Comparison of ENCODE assay signal across 1 fruit fly cellular context in the genomic region with DNA sequence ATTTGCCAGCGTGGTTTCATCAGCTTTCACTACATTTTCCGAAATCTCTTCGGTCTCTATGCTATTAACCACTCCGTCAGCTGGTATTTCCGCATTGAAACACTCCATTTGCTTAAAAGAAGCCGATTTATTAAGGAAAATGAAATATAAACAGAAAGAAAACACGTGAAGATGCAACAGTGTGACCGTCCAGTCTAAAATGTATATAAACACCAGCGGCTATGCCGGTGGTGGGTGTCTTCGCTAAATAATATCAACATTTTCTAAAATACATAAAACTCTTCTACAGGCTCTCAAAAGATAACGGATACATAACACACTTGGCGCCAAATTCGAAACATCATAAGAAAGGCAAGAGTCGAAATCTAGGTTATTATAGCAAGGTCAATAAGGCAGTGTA.
TF ChIP-seq lines count a peak whose summit lies in the region.

A gene (minus strand): TSS at position 196 of the 400 bp plus-strand sequence.

TF ChIP-seq in whole organism, embryonic, 481 proteins besides CTCF, POLR2A, EP300 and RAD21 (continued from another document and continues in another):
- TF ChIP-seq croc (GFP tag; conservative IDR thresholded peaks at IDR 0.05; lab: Robert Waterston, UW) (peak; percentile 25; the same call in 1 of the 3 replicates), tll (GFP tag; optimal IDR thresholded peaks at IDR 0.05; lab: Kevin White, UChicago) (no peak), nerfin-2 (GFP tag; IDR thresholded peaks at IDR 0.05; lab: Robert Waterston, UW; ENCODE audit: partially characterized antibody) (no peak), CG18262 (tag; optimal IDR thresholded peaks at IDR 0.05; lab: Kevin White, UChicago) (peak; percentile 7), CG10654 (GFP tag; optimal IDR thresholded peaks at IDR 0.05; lab: Kevin White, UChicago) (no peak), CG13894 (tag; optimal IDR thresholded peaks at IDR 0.05; lab: Kevin White, UChicago) (no peak), hbn (GFP tag; IDR thresholded peaks at IDR 0.05; lab: Robert Waterston, UW; ENCODE audit: partially characterized antibody) (peak; percentile 17; the same call in 1 of the 2 replicates), sens-2 (GFP tag; IDR thresholded peaks at IDR 0.05; lab: Robert Waterston, UW) (no peak), CG7786 (GFP tag; optimal IDR thresholded peaks at IDR 0.05; lab: Kevin White, UChicago) (no peak), CG14710 (tag; optimal IDR thresholded peaks at IDR 0.05; lab: Kevin White, UChicago) (peak; percentile 59), twi (tag; optimal IDR thresholded peaks at IDR 0.05; lab: Kevin White, UChicago) (peak; percentile 9), sens (GFP tag; lab: Kevin White, UChicago) (no peak), Atf6 (GFP tag; IDR thresholded peaks at IDR 0.05; lab: Robert Waterston, UW) (no peak), ewg (GFP tag; optimal IDR thresholded peaks at IDR 0.05; lab: Kevin White, UChicago) (no peak), CG31441 (GFP tag; IDR thresholded peaks at IDR 0.05; lab: Robert Waterston, UW) (no peak), vvl (GFP tag; IDR thresholded peaks at IDR 0.05; lab: Robert Waterston, UW) (peak; percentile 28), tgo (GFP tag; IDR thresholded peaks at IDR 0.05; lab: Robert Waterston, UW) (peak; percentile 21; the same call in 1 of the 3 replicates), CG15269 (tag; optimal IDR thresholded peaks at IDR 0.05; lab: Kevin White, UChicago) (no peak), MBD-R2 (GFP tag; IDR thresholded peaks at IDR 0.05; lab: Robert Waterston, UW) (peak; percentile 86), pnt (GFP tag; optimal IDR thresholded peaks at IDR 0.05; lab: Kevin White, UChicago) (peak; percentile 11), chif (GFP tag; optimal IDR thresholded peaks at IDR 0.05; lab: Kevin White, UChicago) (peak in 1 of 2 experiments; percentile 6), CG17361 (GFP tag; IDR thresholded peaks at IDR 0.05; lab: Robert Waterston, UW) (0 out of 3 replicates have a peak, but pooled peaks have one; percentile 27), PHDP (tag; optimal IDR thresholded peaks at IDR 0.05; lab: Kevin White, UChicago) (no peak), Max (GFP tag; optimal IDR thresholded peaks at IDR 0.05; lab: Kevin White, UChicago) (peak; percentile 93), pfk (GFP tag; optimal IDR thresholded peaks at IDR 0.05; lab: Kevin White, UChicago) (no peak), so (GFP tag; IDR thresholded peaks at IDR 0.05; lab: Robert Waterston, UW) (0 out of 3 replicates have a peak, but pooled peaks have one; percentile 8), CG1832 (GFP tag; optimal IDR thresholded peaks at IDR 0.05; lab: Kevin White, UChicago) (no peak), Dfd (GFP tag; optimal IDR thresholded peaks at IDR 0.05; lab: Kevin White, UChicago) (no peak), Med (GFP tag; lab: Kevin White, UChicago) (peak; percentile 90), CG8478 (optimal IDR thresholded peaks at IDR 0.05; lab: Kevin White, UChicago) (no peak), CG16815 (GFP tag; optimal IDR thresholded peaks at IDR 0.05; lab: Kevin White, UChicago) (no peak), pum (GFP tag; optimal IDR thresholded peaks at IDR 0.05; lab: Kevin White, UChicago) (no peak), CoRest (tag; optimal IDR thresholded peaks at IDR 0.05; lab: Kevin White, UChicago) (peak; percentile 55), maf-S (GFP tag; optimal IDR thresholded peaks at IDR 0.05; lab: Kevin White, UChicago) (peak; percentile 51), Scr (GFP tag; IDR thresholded peaks at IDR 0.05; lab: Robert Waterston, UW; ENCODE audit: partially characterized antibody) (peak; percentile 39; the same call in 1 of the 2 replicates), CG7745 (tag; optimal IDR thresholded peaks at IDR 0.05; lab: Kevin White, UChicago) (no peak), nau (GFP tag; optimal IDR thresholded peaks at IDR 0.05; lab: Kevin White, UChicago) (no peak), p53 (GFP tag; optimal IDR thresholded peaks at IDR 0.05; lab: Kevin White, UChicago) (peak; percentile 67), fd102C (GFP tag; optimal IDR thresholded peaks at IDR 0.05; lab: Kevin White, UChicago) (no peak), CG9215 (GFP tag; IDR thresholded peaks at IDR 0.05; lab: Robert Waterston, UW) (no peak), Fer1 (GFP tag; optimal IDR thresholded peaks at IDR 0.05; lab: Kevin White, UChicago) (peak; percentile 40), CG10431 (GFP tag; optimal IDR thresholded peaks at IDR 0.05; lab: Kevin White, UChicago) (no peak), insv (GFP tag; optimal IDR thresholded peaks at IDR 0.05; lab: Kevin White, UChicago) (peak in 1 of 2 experiments; percentile 47), CG6791 (GFP tag; IDR thresholded peaks at IDR 0.05; lab: Robert Waterston, UW; ENCODE audit: partially characterized antibody) (0 out of 3 replicates have a peak, but pooled peaks have one; percentile 46), CG18476 (GFP tag; optimal IDR thresholded peaks at IDR 0.05; lab: Kevin White, UChicago) (no peak), sd (tag; optimal IDR thresholded peaks at IDR 0.05; lab: Kevin White, UChicago) (peak; percentile 43), CG12744 (GFP tag; optimal IDR thresholded peaks at IDR 0.05; lab: Kevin White, UChicago) (peak; percentile 29), CG15479 (GFP tag; optimal IDR thresholded peaks at IDR 0.05; lab: Kevin White, UChicago) (no peak), nmo (GFP tag; optimal IDR thresholded peaks at IDR 0.05; lab: Kevin White, UChicago) (peak; percentile 64), HLHmδ (GFP tag; optimal IDR thresholded peaks at IDR 0.05; lab: Kevin White, UChicago) (no peak), CG1603 (tag; optimal IDR thresholded peaks at IDR 0.05; lab: Kevin White, UChicago) (peak; percentile 74), gfzf (GFP tag; optimal IDR thresholded peaks at IDR 0.05; lab: Kevin White, UChicago) (peak; percentile 98), Dp (GFP tag; optimal IDR thresholded peaks at IDR 0.05; lab: Kevin White, UChicago) (peak; percentile 100), CG1647 (GFP tag; optimal IDR thresholded peaks at IDR 0.05; lab: Kevin White, UChicago) (peak; percentile 16), Mad (GFP tag; optimal IDR thresholded peaks at IDR 0.05; lab: Kevin White, UChicago) (peak; percentile 39), vfl (GFP tag; optimal IDR thresholded peaks at IDR 0.05; lab: Kevin White, UChicago) (peak; percentile 30), tx (GFP tag; optimal IDR thresholded peaks at IDR 0.05; lab: Kevin White, UChicago) (no peak), slbo (GFP tag; IDR thresholded peaks at IDR 0.05; lab: Robert Waterston, UW) (peak; percentile 20; the same call in 1 of the 2 replicates), YL-1 (GFP tag; optimal IDR thresholded peaks at IDR 0.05; lab: Kevin White, UChicago) (peak; percentile 52), btn (GFP tag; optimal IDR thresholded peaks at IDR 0.05; lab: Kevin White, UChicago) (peak; percentile 4), CG7556 (GFP tag; optimal IDR thresholded peaks at IDR 0.05; lab: Kevin White, UChicago) (no peak), CG10274 (GFP tag; optimal IDR thresholded peaks at IDR 0.05; lab: Kevin White, UChicago) (no peak), CG3995 (GFP tag; optimal IDR thresholded peaks at IDR 0.05; lab: Kevin White, UChicago) (no peak), CG13287 (GFP tag; IDR thresholded peaks at IDR 0.05; lab: Robert Waterston, UW; ENCODE audit: partially characterized antibody) (peak; percentile 53), NfI (GFP tag; optimal IDR thresholded peaks at IDR 0.05; lab: Kevin White, UChicago) (peak; percentile 1), wor (GFP tag; IDR thresholded peaks at IDR 0.05; lab: Robert Waterston, UW) (no peak), pho (GFP tag; optimal IDR thresholded peaks at IDR 0.05; lab: Kevin White, UChicago) (peak; percentile 34), ab (GFP tag; optimal IDR thresholded peaks at IDR 0.05; lab: Kevin White, UChicago) (no peak), CG10979 (tag; optimal IDR thresholded peaks at IDR 0.05; lab: Kevin White, UChicago) (peak; percentile 1), eyg (GFP tag; optimal IDR thresholded peaks at IDR 0.05; lab: Kevin White, UChicago) (peak; percentile 9), Bgb (GFP tag; IDR thresholded peaks at IDR 0.05; lab: Robert Waterston, UW; ENCODE audit: partially characterized antibody) (peak; percentile 53), chm (GFP tag; IDR thresholded peaks at IDR 0.05; lab: Robert Waterston, UW) (0 out of 2 replicates have a peak, but pooled peaks have one; percentile 24), Elba2 (GFP tag; optimal IDR thresholded peaks at IDR 0.05; lab: Kevin White, UChicago) (no peak), Atf3 (GFP tag; optimal IDR thresholded peaks at IDR 0.05; lab: Kevin White, UChicago) (no peak), mam (GFP tag; optimal IDR thresholded peaks at IDR 0.05; lab: Kevin White, UChicago) (peak; percentile 45), pzg (GFP tag; optimal IDR thresholded peaks at IDR 0.05; lab: Kevin White, UChicago) (peak; percentile 95), TFAM (GFP tag; optimal IDR thresholded peaks at IDR 0.05; lab: Kevin White, UChicago) (no peak), CG3163 (GFP tag; optimal IDR thresholded peaks at IDR 0.05; lab: Kevin White, UChicago) (peak; percentile 41), Hmr (GFP tag; optimal IDR thresholded peaks at IDR 0.05; lab: Kevin White, UChicago) (peak; percentile 74), zfh2 (GFP tag; optimal IDR thresholded peaks at IDR 0.05; lab: Kevin White, UChicago) (peak; percentile 36), BEAF-32 (GFP tag; optimal IDR thresholded peaks at IDR 0.05; lab: Kevin White, UChicago) (peak; percentile 48), CG31224 (GFP tag; IDR thresholded peaks at IDR 0.05; lab: Robert Waterston, UW) (no peak; the same call in 1 of the 2 replicates), CG34422 (GFP tag; IDR thresholded peaks at IDR 0.05; lab: Robert Waterston, UW) (peak; percentile 97), CG1024 (GFP tag; IDR thresholded peaks at IDR 0.05; lab: Robert Waterston, UW) (no peak), Bteb2 (GFP tag; optimal IDR thresholded peaks at IDR 0.05; lab: Kevin White, UChicago) (peak; percentile 14), knrl (GFP tag; IDR thresholded peaks at IDR 0.05; lab: Robert Waterston, UW; ENCODE audit: partially characterized antibody) (peak; percentile 6; the same call in 1 of the 3 replicates), bsh (GFP tag; optimal IDR thresholded peaks at IDR 0.05; lab: Kevin White, UChicago) (no peak), Dref (GFP tag; IDR thresholded peaks at IDR 0.05; lab: Robert Waterston, UW) (peak; percentile 40; the same call in 1 of the 2 replicates), NK7.1 (GFP tag; optimal IDR thresholded peaks at IDR 0.05; lab: Kevin White, UChicago) (no peak), ara (GFP tag; IDR thresholded peaks at IDR 0.05; lab: Robert Waterston, UW) (0 out of 2 replicates have a peak, but pooled peaks have one; percentile 15), schlank (tag; optimal IDR thresholded peaks at IDR 0.05; lab: Kevin White, UChicago) (no peak), MESR4 (GFP tag; optimal IDR thresholded peaks at IDR 0.05; lab: Kevin White, UChicago) (peak; percentile 41), CG11695 (GFP tag; IDR thresholded peaks at IDR 0.05; lab: Robert Waterston, UW) (no peak), dimm (GFP tag; IDR thresholded peaks at IDR 0.05; lab: Robert Waterston, UW) (no peak), Bdp1 (GFP tag; optimal IDR thresholded peaks at IDR 0.05; lab: Kevin White, UChicago) (no peak), HmgZ (tag; optimal IDR thresholded peaks at IDR 0.05; lab: Kevin White, UChicago) (peak; percentile 73), CG14014 (GFP tag; IDR thresholded peaks at IDR 0.05; lab: Robert Waterston, UW) (no peak), dan (GFP tag; IDR thresholded peaks at IDR 0.05; lab: Robert Waterston, UW) (no peak), CG14441 (GFP tag; IDR thresholded peaks at IDR 0.05; lab: Robert Waterston, UW) (peak; percentile 38; the same call in 1 of the 2 replicates), CG18011 (GFP tag; optimal IDR thresholded peaks at IDR 0.05; lab: Kevin White, UChicago) (peak; percentile 100), odd (GFP tag; optimal IDR thresholded peaks at IDR 0.05; lab: Kevin White, UChicago) (no peak), CG8290 (GFP tag; optimal IDR thresholded peaks at IDR 0.05; lab: Kevin White, UChicago) (peak; percentile 5), CG8290 (tag; optimal IDR thresholded peaks at IDR 0.05; lab: Kevin White, UChicago) (peak in 1 of 2 experiments; percentile 63), psq (GFP tag; optimal IDR thresholded peaks at IDR 0.05; lab: Kevin White, UChicago) (peak; percentile 89), dpn (GFP tag; optimal IDR thresholded peaks at IDR 0.05; lab: Kevin White, UChicago) (peak; percentile 35 to 38), gro (GFP tag; optimal IDR thresholded peaks at IDR 0.05; lab: Kevin White, UChicago) (peak; percentile 83), CG7987 (GFP tag; optimal IDR thresholded peaks at IDR 0.05; lab: Kevin White, UChicago) (peak; percentile 9), inv (GFP tag; IDR thresholded peaks at IDR 0.05; lab: Robert Waterston, UW; ENCODE audit: partially characterized antibody) (no peak), danr (GFP tag; IDR thresholded peaks at IDR 0.05; lab: Robert Waterston, UW) (no peak), sug (tag; optimal IDR thresholded peaks at IDR 0.05; lab: Kevin White, UChicago) (peak; percentile 59), Atf-2 (GFP tag; optimal IDR thresholded peaks at IDR 0.05; lab: Kevin White, UChicago) (no peak), amos (GFP tag; IDR thresholded peaks at IDR 0.05; lab: Robert Waterston, UW; ENCODE audit: partially characterized antibody) (peak; percentile 17; the same call in 1 of the 2 replicates), Camta (GFP tag; optimal IDR thresholded peaks at IDR 0.05; lab: Kevin White, UChicago) (peak; percentile 9), E2f2 (GFP tag; IDR thresholded peaks at IDR 0.05; lab: Robert Waterston, UW) (peak; percentile 100), sob (GFP tag; IDR thresholded peaks at IDR 0.05; lab: Robert Waterston, UW) (peak; percentile 59), Dek (tag; optimal IDR thresholded peaks at IDR 0.05; lab: Kevin White, UChicago) (peak; percentile 66), esg (GFP tag; conservative IDR thresholded peaks at IDR 0.05; lab: Robert Waterston, UW) (no peak), CG2889 (GFP tag; IDR thresholded peaks at IDR 0.05; lab: Robert Waterston, UW) (no peak), CG2129 (GFP tag; IDR thresholded peaks at IDR 0.05; lab: Robert Waterston, UW; ENCODE audit: partially characterized antibody) (no peak), CG2120 (GFP tag; optimal IDR thresholded peaks at IDR 0.05; lab: Kevin White, UChicago) (peak; percentile 33), HLH54F (GFP tag; optimal IDR thresholded peaks at IDR 0.05; lab: Kevin White, UChicago) (peak; percentile 8), ci (GFP tag; IDR thresholded peaks at IDR 0.05; lab: Robert Waterston, UW) (0 out of 3 replicates have a peak, but pooled peaks have one; percentile 9), CG12219 (GFP tag; optimal IDR thresholded peaks at IDR 0.05; lab: Kevin White, UChicago) (no peak), ATbp (GFP tag; optimal IDR thresholded peaks at IDR 0.05; lab: Kevin White, UChicago) (no peak)
